Fruit fly (Drosophila melanogaster) whole organism: Measurements from ENCODE around the gene ArgRS.

Experiments used
- CG8478 ChIP-seq: fragments of >200 bp; optimal IDR thresholded peaks from 2 replicates; lab custom pipeline; 2018; ENCODE audit warnings: inconsistent platforms
- Dll ChIP-seq: fragments of >200 bp; optimal IDR thresholded peaks from 2 replicates; lab custom pipeline; 2017
- pan ChIP-seq: fragments of >200 bp; optimal IDR thresholded peaks from 2 replicates; lab custom pipeline; 2017
- psq ChIP-seq: fragments of >200 bp; optimal IDR thresholded peaks from 2 replicates; lab custom pipeline; 2017
- usp ChIP-seq: fragments of >200 bp; optimal IDR thresholded peaks from 2 replicates; lab custom pipeline; 2017; ENCODE audit warnings: missing biosample characterization, missing genetic modification characterization, mixed read lengths

DNA sequence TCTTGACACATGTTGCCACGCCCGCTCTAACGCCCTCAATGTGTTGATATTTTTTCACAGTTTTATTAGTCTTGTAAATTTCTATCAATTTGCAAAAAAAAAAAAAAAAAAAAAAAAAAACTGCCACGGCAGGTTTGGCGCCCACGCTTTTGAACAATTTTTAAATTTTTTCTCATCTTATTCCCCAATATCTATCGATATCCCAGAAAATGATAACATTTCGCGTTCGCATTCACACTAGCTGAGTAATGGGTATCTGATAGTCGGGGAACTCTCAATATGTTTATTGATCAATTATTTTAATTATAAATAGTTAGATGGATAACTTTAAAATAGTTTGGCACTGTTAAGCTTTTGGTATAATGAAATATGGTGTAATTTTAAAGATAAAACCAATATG lies 2.6 kb downstream of the ArgRS start:
- TF ChIP-seq psq (lab: Kevin White, UChicago) = no peak
- TF ChIP-seq Dll (lab: Kevin White, UChicago) = no peak
- TF ChIP-seq pan (lab: Kevin White, UChicago) = no peak
- TF ChIP-seq CG8478 (lab: Kevin White, UChicago) = no peak
- no peak for TF ChIP-seq usp (GFP tag; lab: Kevin White, UChicago)
